Fruit fly (Drosophila melanogaster) whole organism, embryonic: ENCODE data around the gene CG42525.
A peak's percentile ranks its signal among the peaks of the same experiment; 100 is the strongest.

Experiments used
- Bgb ChIP-seq: fragments of 200-800 bp; sonication (Bioruptor generic); IDR thresholded peaks from 2 replicates; pipeline ENCODE4 v1.3.6; 2022; ENCODE audit warnings: missing biosample characterization, missing genetic modification characterization; ENCODE audit not compliant: partially characterized antibody
- CG10267 ChIP-seq: fragments of 200-800 bp; sonication (Bioruptor generic); optimal IDR thresholded peaks from 2 replicates; lab custom pipeline; 2018; ENCODE audit warnings: missing biosample characterization, mild to moderate bottlenecking, missing genetic modification characterization, moderate library complexity
- CG10654 ChIP-seq: fragments of 200-800 bp; sonication (Bioruptor generic); optimal IDR thresholded peaks from 2 replicates; lab custom pipeline; 2016; ENCODE audit warnings: missing biosample characterization, missing genetic modification characterization
- CG12104 ChIP-seq: fragments of 200-800 bp; sonication (Bioruptor generic); optimal IDR thresholded peaks from 3 replicates; lab custom pipeline; 2016; ENCODE audit warnings: missing biosample characterization, missing genetic modification characterization
- CG14667 ChIP-seq: fragments of 200-800 bp; sonication (Bioruptor generic); IDR thresholded peaks from 2 replicates; pipeline ENCODE4 v1.3.6; 2022; ENCODE audit warnings: missing biosample characterization, missing genetic modification characterization
- CG15269 ChIP-seq: fragments of 200-800 bp; sonication (Bioruptor generic); optimal IDR thresholded peaks from 2 replicates; lab custom pipeline; 2018; ENCODE audit warnings: missing biosample characterization, mild to moderate bottlenecking, missing genetic modification characterization, moderate library complexity
- CG1603 ChIP-seq: fragments of 200-800 bp; sonication (Bioruptor generic); optimal IDR thresholded peaks from 2 replicates; lab custom pipeline; 2019; ENCODE audit warnings: missing biosample characterization, mild to moderate bottlenecking, missing genetic modification characterization, moderate library complexity
- CG17568 ChIP-seq: fragments of 200-800 bp; sonication (Bioruptor generic); optimal IDR thresholded peaks from 2 replicates; lab custom pipeline; 2018; ENCODE audit warnings: missing biosample characterization, mild to moderate bottlenecking, missing genetic modification characterization, moderate library complexity
- CG17912 ChIP-seq: fragments of 200-800 bp; sonication (Bioruptor generic); optimal IDR thresholded peaks from 2 replicates; lab custom pipeline; 2018; ENCODE audit warnings: missing biosample characterization, mild to moderate bottlenecking, missing genetic modification characterization
- CG18764 ChIP-seq: fragments of 200-800 bp; sonication (Bioruptor generic); optimal IDR thresholded peaks from 3 replicates; lab custom pipeline; 2016; ENCODE audit warnings: missing biosample characterization, missing genetic modification characterization
- CG3163 ChIP-seq: fragments of 200-800 bp; sonication (Bioruptor generic); optimal IDR thresholded peaks from 3 replicates; lab custom pipeline; 2016; ENCODE audit warnings: missing biosample characterization, missing genetic modification characterization
- CG32767 ChIP-seq: fragments of 200-800 bp; sonication (Bioruptor generic); IDR thresholded peaks from 2 replicates; pipeline ENCODE4 v1.3.6; 2022; ENCODE audit warnings: missing biosample characterization, missing genetic modification characterization
- CG5953 ChIP-seq: fragments of 200-800 bp; sonication (Bioruptor generic); IDR thresholded peaks from 2 replicates; pipeline ENCODE4 v1.3.6; 2022; ENCODE audit warnings: missing biosample characterization, missing genetic modification characterization
- CG7987 ChIP-seq: fragments of 200-800 bp; sonication (Bioruptor generic); optimal IDR thresholded peaks from 2 replicates; lab custom pipeline; 2018; ENCODE audit warnings: missing biosample characterization, mild to moderate bottlenecking, missing genetic modification characterization, moderate library complexity
- CG9437 ChIP-seq: fragments of 200-800 bp; sonication (Bioruptor generic); optimal IDR thresholded peaks from 2 replicates; lab custom pipeline; 2018; ENCODE audit warnings: missing biosample characterization, mild to moderate bottlenecking, missing genetic modification characterization
- CG9609 ChIP-seq: fragments of 200-800 bp; sonication (Bioruptor generic); optimal IDR thresholded peaks from 3 replicates; lab custom pipeline; 2016; ENCODE audit warnings: missing biosample characterization, missing genetic modification characterization
- CHES-1-like ChIP-seq: fragments of 200-800 bp; sonication (Bioruptor generic); optimal IDR thresholded peaks from 2 replicates; lab custom pipeline; 2016; ENCODE audit warnings: missing biosample characterization, missing genetic modification characterization
- Camta ChIP-seq: fragments of 200-800 bp; sonication (Bioruptor generic); optimal IDR thresholded peaks from 2 replicates; lab custom pipeline; 2016; ENCODE audit warnings: missing biosample characterization, missing genetic modification characterization
- HLH54F ChIP-seq: fragments of 200-800 bp; sonication (Bioruptor generic); optimal IDR thresholded peaks from 3 replicates; lab custom pipeline; 2016; ENCODE audit warnings: missing biosample characterization, missing genetic modification characterization
- Hr51 ChIP-seq, 2 experiments: fragments of 200-800 bp; sonication (Bioruptor generic); optimal IDR thresholded peaks; 2 replicates in 1 of 2; 3 replicates in 1 of 2; lab custom pipeline; 2016 to 2018; ENCODE audit warnings: missing biosample characterization in 2 of 2, missing genetic modification characterization in 2 of 2, mild to moderate bottlenecking in 1 of 2, moderate library complexity in 1 of 2
- Kr ChIP-seq: fragments of 200-800 bp; sonication (Bioruptor generic); optimal IDR thresholded peaks from 2 replicates; lab custom pipeline; 2017; ENCODE audit warnings: missing biosample characterization, mild to moderate bottlenecking, missing genetic modification characterization
- Lim3 ChIP-seq: fragments of 200-800 bp; sonication (Bioruptor generic); IDR thresholded peaks from 2 replicates; pipeline ENCODE4 v1.3.6; 2022; ENCODE audit warnings: missing biosample characterization, missing genetic modification characterization
- Mes4 ChIP-seq: fragments of 200-800 bp; sonication (Bioruptor generic); optimal IDR thresholded peaks from 2 replicates; lab custom pipeline; 2016; ENCODE audit warnings: missing biosample characterization, missing genetic modification characterization
- Mrtf ChIP-seq: fragments of 200-800 bp; sonication (Bioruptor generic); IDR thresholded peaks from 3 replicates; pipeline ENCODE4 v1.3.6; 2022; ENCODE audit warnings: missing biosample characterization, missing genetic modification characterization
- NFAT ChIP-seq: fragments of 200-800 bp; sonication (Bioruptor generic); IDR thresholded peaks from 2 replicates; pipeline ENCODE4 v1.3.6; 2022; ENCODE audit warnings: missing biosample characterization, missing genetic modification characterization
- Nf-YB ChIP-seq: fragments of 200-800 bp; sonication (Bioruptor generic); optimal IDR thresholded peaks from 3 replicates; lab custom pipeline; 2019; ENCODE audit warnings: missing biosample characterization, mild to moderate bottlenecking, missing genetic modification characterization, moderate library complexity
- Optix ChIP-seq: fragments of 200-800 bp; sonication (Bioruptor generic); IDR thresholded peaks from 3 replicates; pipeline ENCODE4 v1.3.6; 2022; ENCODE audit warnings: missing biosample characterization, missing genetic modification characterization
- Ravus ChIP-seq: fragments of 200-800 bp; sonication (Bioruptor generic); IDR thresholded peaks from 2 replicates; pipeline ENCODE4 v1.3.6; 2022; ENCODE audit warnings: missing biosample characterization, missing genetic modification characterization
- ab ChIP-seq: fragments of 200-800 bp; sonication (Bioruptor generic); optimal IDR thresholded peaks from 2 replicates; lab custom pipeline; 2016; ENCODE audit warnings: missing biosample characterization, missing genetic modification characterization
- ap ChIP-seq: fragments of 200-800 bp; sonication (Bioruptor generic); IDR thresholded peaks from 2 replicates; pipeline ENCODE4 v1.3.6; 2022; ENCODE audit warnings: missing biosample characterization, missing genetic modification characterization
- bab2 ChIP-seq: fragments of 200-800 bp; sonication (Bioruptor generic); optimal IDR thresholded peaks from 2 replicates; lab custom pipeline; 2016; ENCODE audit warnings: missing biosample characterization, missing genetic modification characterization
- bcd ChIP-seq: fragments of 200-800 bp; sonication (Bioruptor generic); optimal IDR thresholded peaks from 2 replicates; lab custom pipeline; 2017; ENCODE audit warnings: missing biosample characterization, mild to moderate bottlenecking, missing genetic modification characterization
- bigmax ChIP-seq: fragments of 200-800 bp; sonication (Bioruptor generic); optimal IDR thresholded peaks from 2 replicates; lab custom pipeline; 2018; ENCODE audit warnings: missing biosample characterization, mild to moderate bottlenecking, missing genetic modification characterization
- danr ChIP-seq: fragments of 200-800 bp; sonication (Bioruptor generic); IDR thresholded peaks from 2 replicates; pipeline ENCODE4 v1.3.6; 2022; ENCODE audit warnings: missing biosample characterization, missing genetic modification characterization
- her ChIP-seq: fragments of 200-800 bp; sonication (Bioruptor generic); optimal IDR thresholded peaks from 2 replicates; lab custom pipeline; 2016; ENCODE audit warnings: missing biosample characterization, missing genetic modification characterization
- lbe ChIP-seq: fragments of 200-800 bp; sonication (Bioruptor generic); optimal IDR thresholded peaks from 2 replicates; lab custom pipeline; 2016; ENCODE audit warnings: missing biosample characterization, mild to moderate bottlenecking, missing genetic modification characterization
- nerfin-1 ChIP-seq: fragments of 200-800 bp; sonication (Bioruptor generic); optimal IDR thresholded peaks from 3 replicates; lab custom pipeline; 2019; ENCODE audit warnings: missing biosample characterization, mild to moderate bottlenecking, missing genetic modification characterization, moderate library complexity
- odd ChIP-seq: fragments of 200-800 bp; sonication (Bioruptor generic); optimal IDR thresholded peaks from 2 replicates; lab custom pipeline; 2017; ENCODE audit warnings: missing biosample characterization, mild to moderate bottlenecking, missing genetic modification characterization
- p53 ChIP-seq: fragments of 200-800 bp; sonication (Bioruptor generic); optimal IDR thresholded peaks from 2 replicates; lab custom pipeline; 2016; ENCODE audit warnings: missing biosample characterization, missing genetic modification characterization
- pan ChIP-seq, 4 experiments: fragments of >200 bp in 3 of 4; fragments of 200-800 bp in 1 of 4; sonication (Bioruptor generic) in 1 of 4; optimal IDR thresholded peaks in 3 of 4; IDR thresholded peaks in 1 of 4; 2 replicates each; pipeline versions ENCODE4 v1.3.6 to Lab custom; 2017 to 2022; ENCODE audit warnings: missing biosample characterization in 2 of 4, missing genetic modification characterization in 2 of 4, mixed read lengths in 1 of 4
- pum ChIP-seq: fragments of 200-800 bp; sonication (Bioruptor generic); optimal IDR thresholded peaks from 2 replicates; lab custom pipeline; 2016; ENCODE audit warnings: missing biosample characterization, missing genetic modification characterization
- row ChIP-seq: fragments of 200-800 bp; sonication (Bioruptor generic); IDR thresholded peaks from 3 replicates; pipeline ENCODE4 v1.3.6; 2022; ENCODE audit warnings: missing biosample characterization, missing genetic modification characterization
- run ChIP-seq: fragments of 200-800 bp; sonication (Bioruptor generic); optimal IDR thresholded peaks from 3 replicates; lab custom pipeline; 2018; ENCODE audit warnings: missing biosample characterization, mild to moderate bottlenecking, missing genetic modification characterization
- sc ChIP-seq, 3 experiments: fragments of >200 bp in 2 of 3; fragments of 200-800 bp in 1 of 3; sonication (Bioruptor generic) in 1 of 3; optimal IDR thresholded peaks; 2 replicates in 2 of 3; 3 replicates in 1 of 3; lab custom pipeline; 2017; ENCODE audit warnings: mild to moderate bottlenecking in 1 of 3, missing biosample characterization in 1 of 3, missing genetic modification characterization in 1 of 3, missing genetic modification reagents in 1 of 3
- stwl ChIP-seq: fragments of 200-800 bp; sonication (Bioruptor generic); optimal IDR thresholded peaks from 3 replicates; lab custom pipeline; 2018; ENCODE audit warnings: missing biosample characterization, mild to moderate bottlenecking, missing genetic modification characterization, moderate library complexity
- trh ChIP-seq: fragments of 200-800 bp; sonication (Bioruptor generic); optimal IDR thresholded peaks from 2 replicates; lab custom pipeline; 2016; ENCODE audit warnings: missing biosample characterization, missing genetic modification characterization
- unc-4 ChIP-seq: fragments of 200-800 bp; sonication (Bioruptor generic); IDR thresholded peaks from 2 replicates; pipeline ENCODE4 v1.3.6; 2022; ENCODE audit warnings: missing biosample characterization, missing genetic modification characterization; ENCODE audit not compliant: partially characterized antibody
- unpg ChIP-seq: fragments of 200-800 bp; sonication (Bioruptor generic); optimal IDR thresholded peaks from 3 replicates; lab custom pipeline; 2018; ENCODE audit warnings: missing biosample characterization, mild to moderate bottlenecking, missing genetic modification characterization, moderate library complexity
- wor ChIP-seq: fragments of 200-800 bp; sonication (Bioruptor generic); IDR thresholded peaks from 2 replicates; pipeline ENCODE4 v1.3.6; 2022; ENCODE audit warnings: missing biosample characterization, missing genetic modification characterization

The CG42525 gene

DNA sequence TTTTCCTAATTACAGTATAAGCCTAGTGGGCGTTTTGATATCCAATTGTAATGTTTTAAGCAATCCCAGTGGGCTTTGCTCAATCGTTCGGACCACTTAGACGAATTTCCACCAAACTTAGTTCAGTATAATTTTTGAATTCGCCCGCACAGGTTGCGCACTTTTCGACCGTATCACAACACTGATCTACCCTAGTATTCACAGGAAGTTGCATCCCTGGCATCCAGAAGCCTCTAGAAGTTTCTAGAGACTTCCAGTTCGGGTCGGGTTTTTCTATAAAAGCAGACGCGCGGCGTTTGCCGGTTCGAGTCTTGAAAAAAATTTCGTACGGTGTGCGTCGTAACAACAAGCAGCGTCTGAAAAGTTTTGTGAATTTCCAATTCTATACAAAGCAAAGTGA is 3.4 kb upstream of the CG42525 start, which contains the start of gene Hsp83 (continued):
- peak; percentile 88 for TF ChIP-seq ap (GFP tag; lab: Robert Waterston, UW)
- TF ChIP-seq CG18764 (GFP tag; lab: Kevin White, UChicago), result peak; percentile 93
- TF ChIP-seq ab (GFP tag; lab: Kevin White, UChicago), result peak; percentile 3
- 0 out of 2 replicates have a peak, but pooled peaks have one; percentile 17 for TF ChIP-seq Lim3
- TF ChIP-seq Camta (GFP tag; lab: Kevin White, UChicago), result peak; percentile 92
- peak; percentile 91 for TF ChIP-seq bigmax (GFP tag; lab: Kevin White, UChicago)
- TF ChIP-seq CG5953 (GFP tag; lab: Robert Waterston, UW), result peak; percentile 94
- TF ChIP-seq nerfin-1 (tag; lab: Kevin White, UChicago), result peak; percentile 94
- peak; percentile 88 for TF ChIP-seq HLH54F (GFP tag; lab: Kevin White, UChicago)
- peak; percentile 87 for TF ChIP-seq CG3163 (GFP tag; lab: Kevin White, UChicago)
- peak; percentile 78; the same call in 2 of the 3 replicates for TF ChIP-seq Mrtf (GFP tag; lab: Robert Waterston, UW)
- no peak for TF ChIP-seq pan (optimal IDR thresholded peaks at IDR 0.05; lab: Kevin White, UChicago)
- TF ChIP-seq pan (GFP tag; optimal IDR thresholded peaks at IDR 0.05 in 1 of 2, IDR thresholded peaks at IDR 0.05 in 1 of 2), result peak in 1 of 2 experiments; percentile 92
- peak; percentile 94 for TF ChIP-seq unpg (GFP tag; lab: Kevin White, UChicago)
- peak; percentile 99 for TF ChIP-seq odd (GFP tag; lab: Kevin White, UChicago)
- TF ChIP-seq CG9437 (GFP tag; lab: Kevin White, UChicago), result peak; percentile 91
- peak; percentile 96 for TF ChIP-seq CHES-1-like (GFP tag; lab: Kevin White, UChicago)
- peak; percentile 81 for TF ChIP-seq Nf-YB (GFP tag; lab: Kevin White, UChicago)
- peak; percentile 92 for TF ChIP-seq p53 (GFP tag; lab: Kevin White, UChicago)
- TF ChIP-seq run (tag; lab: Kevin White, UChicago), result peak; percentile 91
- TF ChIP-seq NFAT, result peak; percentile 96
- peak; percentile 79 for TF ChIP-seq bab2 (GFP tag; lab: Kevin White, UChicago)
- peak; percentile 96 for TF ChIP-seq CG12104 (GFP tag; lab: Kevin White, UChicago)
- TF ChIP-seq danr (GFP tag; lab: Robert Waterston, UW), result peak; percentile 63
- peak; percentile 75 for TF ChIP-seq trh (GFP tag; lab: Kevin White, UChicago)
- peak; percentile 95 for TF ChIP-seq CG15269 (tag; lab: Kevin White, UChicago)
- TF ChIP-seq Ravus (GFP tag; lab: Robert Waterston, UW), result peak; percentile 25; the same call in 1 of the 2 replicates
- peak; percentile 97 for TF ChIP-seq Mes4
- peak; percentile 85 for TF ChIP-seq stwl (tag; lab: Kevin White, UChicago)
- peak; percentile 41; the same call in 1 of the 2 replicates for TF ChIP-seq wor (GFP tag; lab: Robert Waterston, UW)
- TF ChIP-seq unc-4, result peak; percentile 0; the same call in 1 of the 2 replicates
- TF ChIP-seq Kr (GFP tag; lab: Kevin White, UChicago), result peak; percentile 94
- TF ChIP-seq sc (optimal IDR thresholded peaks at IDR 0.05; lab: Kevin White, UChicago), result no peak
- TF ChIP-seq sc (GFP tag; optimal IDR thresholded peaks at IDR 0.05; lab: Kevin White, UChicago), result peak; percentile 88
- TF ChIP-seq CG32767, result peak; percentile 86
- TF ChIP-seq CG10267, result peak; percentile 99
- TF ChIP-seq pum (GFP tag; lab: Kevin White, UChicago), result peak; percentile 81
- peak; percentile 10; the same call in 1 of the 3 replicates for TF ChIP-seq row (GFP tag; lab: Robert Waterston, UW)
- TF ChIP-seq CG14667 (GFP tag; lab: Robert Waterston, UW), result peak; percentile 31; the same call in 1 of the 2 replicates
- peak; percentile 96 for TF ChIP-seq her
- TF ChIP-seq CG17568, result peak; percentile 99
- peak; percentile 100 for TF ChIP-seq CG7987 (GFP tag; lab: Kevin White, UChicago)
- TF ChIP-seq CG9609 (GFP tag; lab: Kevin White, UChicago), result peak; percentile 88
- TF ChIP-seq CG1603 (tag; lab: Kevin White, UChicago), result peak; percentile 95
- TF ChIP-seq lbe (GFP tag; lab: Kevin White, UChicago), result peak; percentile 95
- peak; percentile 96 for TF ChIP-seq bcd (GFP tag; lab: Kevin White, UChicago)
- TF ChIP-seq Hr51 (GFP tag; optimal IDR thresholded peaks at IDR 0.05; lab: Kevin White, UChicago), result peak; percentile 90 to 96
- TF ChIP-seq CG17912 (GFP tag; lab: Kevin White, UChicago), result peak; percentile 99
- TF ChIP-seq CG10654 (GFP tag; lab: Kevin White, UChicago), result peak; percentile 91
- TF ChIP-seq Optix, result peak; percentile 91
- TF ChIP-seq Bgb (GFP tag; lab: Robert Waterston, UW), result peak; percentile 36; the same call in 1 of the 2 replicates
